Fruit fly (Drosophila melanogaster): ENCODE results near the gene Mkrn1.

Gene Mkrn1

dm6 chr3L:21496502-21496864, 37.0 kb downstream of the Mkrn1 start:
- no peak for TF ChIP-seq CG7839 (tag; optimal IDR thresholded peaks at IDR 0.05)
- TF ChIP-seq ac (GFP tag; optimal IDR thresholded peaks at IDR 0.05) = no peak
- TF ChIP-seq Med (GFP tag) = peak; percentile 71
- 0 out of 2 replicates have a peak, but pooled peaks have one; percentile 5 for TF ChIP-seq peb (GFP tag; IDR thresholded peaks at IDR 0.05)
- peak; percentile 95 for TF ChIP-seq ftz-f1 (GFP tag; optimal IDR thresholded peaks at IDR 0.05)
- peak; percentile 48; the same call in 1 of the 3 replicates for TF ChIP-seq CG7963 (GFP tag; IDR thresholded peaks at IDR 0.05; ENCODE audit: partially characterized antibody)
- TF ChIP-seq mld (GFP tag; IDR thresholded peaks at IDR 0.05; ENCODE audit: partially characterized antibody) = 0 out of 3 replicates have a peak, but pooled peaks have one; percentile 24
- 0 out of 2 replicates have a peak, but pooled peaks have one; percentile 2 for TF ChIP-seq CG9932 (GFP tag; IDR thresholded peaks at IDR 0.05)
- TF ChIP-seq Ets65A (GFP tag) = peak; percentile 91
- TF ChIP-seq hb (GFP tag; IDR thresholded peaks at IDR 0.05; ENCODE audit: partially characterized antibody) = no peak
- TF ChIP-seq tna (GFP tag; IDR thresholded peaks at IDR 0.05; ENCODE audit: partially characterized antibody) = peak; percentile 52; the same call in 1 of the 2 replicates
- no peak for TF ChIP-seq wek (GFP tag; optimal IDR thresholded peaks at IDR 0.05)
- TF ChIP-seq chinmo (GFP tag; IDR thresholded peaks at IDR 0.05; ENCODE audit: partially characterized antibody) = peak; percentile 74; the same call in 2 of the 4 replicates
- no peak for TF ChIP-seq CG2120 (GFP tag; optimal IDR thresholded peaks at IDR 0.05)
- no peak for TF ChIP-seq tup (GFP tag; optimal IDR thresholded peaks at IDR 0.05)
- TF ChIP-seq ewg (GFP tag; optimal IDR thresholded peaks at IDR 0.05) = no peak

dm6 chr3L:21492723-21493316, 40.7 kb downstream of the Mkrn1 start, which contains the start of the genes CG7202 and CG7519:
CG7202 (minus strand) TSS chr3L:21492773.
CG7519 (plus strand) TSS chr3L:21493083.
- TF ChIP-seq CG14710 (tag; optimal IDR thresholded peaks at IDR 0.05) (peak; percentile 9), Doc3 (GFP tag; IDR thresholded peaks at IDR 0.05; ENCODE audit: partially characterized antibody) (no peak), pzg (GFP tag; optimal IDR thresholded peaks at IDR 0.05) (peak; percentile 35), CG6683 (GFP tag; optimal IDR thresholded peaks at IDR 0.05) (no peak), Lhr (GFP tag; optimal IDR thresholded peaks at IDR 0.05) (no peak), BEAF-32 (GFP tag; optimal IDR thresholded peaks at IDR 0.05) (peak; percentile 7), CG9797 (GFP tag; optimal IDR thresholded peaks at IDR 0.05) (peak; percentile 55), gsb-n (tag; optimal IDR thresholded peaks at IDR 0.05) (no peak), CG1603 (tag; optimal IDR thresholded peaks at IDR 0.05) (no peak), ind (GFP tag; optimal IDR thresholded peaks at IDR 0.05) (no peak), YL-1 (GFP tag; optimal IDR thresholded peaks at IDR 0.05) (peak; percentile 33), CG11398 (GFP tag; optimal IDR thresholded peaks at IDR 0.05) (no peak), Scr (GFP tag; IDR thresholded peaks at IDR 0.05; ENCODE audit: partially characterized antibody) (0 out of 2 replicates have a peak, but pooled peaks have one; percentile 12), E2f1 (GFP tag; IDR thresholded peaks at IDR 0.05) (no peak), gce (GFP tag; IDR thresholded peaks at IDR 0.05) (peak; percentile 27; the same call in 1 of the 3 replicates), tx (GFP tag; optimal IDR thresholded peaks at IDR 0.05) (no peak), CG17829 (tag; optimal IDR thresholded peaks at IDR 0.05) (peak; percentile 14), emc (GFP tag; optimal IDR thresholded peaks at IDR 0.05) (no peak), CG7987 (GFP tag; optimal IDR thresholded peaks at IDR 0.05) (no peak), mld (GFP tag; IDR thresholded peaks at IDR 0.05; ENCODE audit: partially characterized antibody) (no peak), D19B (GFP tag; optimal IDR thresholded peaks at IDR 0.05) (no peak), CG10654 (GFP tag; optimal IDR thresholded peaks at IDR 0.05) (no peak), CG11085 (GFP tag; IDR thresholded peaks at IDR 0.05) (no peak), unpg (GFP tag; optimal IDR thresholded peaks at IDR 0.05) (no peak), Med (GFP tag) (peak; percentile 24), CG4617 (GFP tag; optimal IDR thresholded peaks at IDR 0.05; ENCODE audit: borderline replicate concordance) (peak; percentile 64), Ravus (GFP tag; IDR thresholded peaks at IDR 0.05) (no peak), CG7357 (GFP tag; IDR thresholded peaks at IDR 0.05) (no peak), Gsc (GFP tag; IDR thresholded peaks at IDR 0.05) (no peak), tll (GFP tag; optimal IDR thresholded peaks at IDR 0.05) (no peak), CG14667 (GFP tag; IDR thresholded peaks at IDR 0.05) (no peak), MBD-R2 (GFP tag; IDR thresholded peaks at IDR 0.05) (peak; percentile 45; the same call in 1 of the 2 replicates), dmrt11E (tag; optimal IDR thresholded peaks at IDR 0.05) (no peak), CG17361 (GFP tag; IDR thresholded peaks at IDR 0.05) (no peak)

Measured in whole organism, embryonic.